Worm (Caenorhabditis elegans) whole organism, midembryonic: Measurements from ENCODE around the gene T22B2.1.

Experiments used
- flt-1 ChIP-seq: fragments of 200-800 bp; sonication (Bioruptor generic); IDR thresholded peaks from 2 replicates; pipeline ENCODE4 v1.3.6; 2022; ENCODE audit warnings: missing genetic modification characterization, missing compliant biosample characterization
- med-1 ChIP-seq: sonication (generic microtip); optimal IDR thresholded peaks from 2 replicates; lab custom pipeline; 2017; ENCODE audit warnings: missing genetic modification characterization, mild to moderate bottlenecking, missing compliant biosample characterization, antibody characterized with exemption, missing genetic modification reagents; ENCODE audit not compliant: insufficient read depth
- ref-1 ChIP-seq: fragments of 200-800 bp; sonication (Bioruptor generic); conservative IDR thresholded peaks from 2 replicates; pipeline ENCODE4 v1.3.6; 2022; ENCODE audit warnings: missing genetic modification reagents, missing genetic modification characterization, missing compliant biosample characterization
- tab-1 ChIP-seq: fragments of 200-800 bp; sonication (Bioruptor generic); IDR thresholded peaks from 2 replicates; pipeline ENCODE4 v1.3.6; 2022; ENCODE audit warnings: missing genetic modification characterization, missing compliant biosample characterization
- ztf-29 ChIP-seq: fragments of 200-800 bp; sonication (Bioruptor generic); IDR thresholded peaks from 2 replicates; pipeline ENCODE4 v1.3.6; 2022; ENCODE audit warnings: missing genetic modification reagents, missing genetic modification characterization, missing compliant biosample characterization

DNA sequence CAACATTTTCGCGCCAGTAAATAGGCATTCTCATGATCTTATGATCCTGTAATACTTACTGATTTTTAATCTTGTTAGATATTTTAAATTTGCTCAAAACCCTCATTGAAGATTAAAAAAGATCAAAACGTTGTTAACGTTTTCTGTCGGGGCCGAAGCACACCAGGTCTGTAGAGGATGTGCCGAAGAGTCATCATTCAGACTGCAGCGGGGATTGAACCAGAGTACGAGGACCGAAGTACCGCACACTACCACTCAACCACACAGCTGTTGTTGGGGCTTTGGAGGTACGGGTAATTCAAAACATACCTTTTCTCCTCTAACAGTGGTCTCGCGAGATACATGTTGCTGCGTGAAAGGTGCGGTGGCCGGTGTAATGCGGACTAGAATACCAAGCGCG is 11.6 kb upstream of the T22B2.1 start:
- TF ChIP-seq flt-1 (GFP tag; lab: Robert Waterston, UW): peak; percentile 82
- peak; percentile 74; the same call in 1 of the 2 replicates for TF ChIP-seq tab-1 (GFP tag; lab: Robert Waterston, UW)
- TF ChIP-seq ztf-29 (GFP tag; lab: Robert Waterston, UW): peak; percentile 61
- TF ChIP-seq med-1 (GFP tag; lab: Kevin White, UChicago): peak; percentile 16
- TF ChIP-seq ref-1 (GFP tag; lab: Robert Waterston, UW): 0 out of 2 replicates have a peak, but pooled peaks have one; percentile 43
